Fruit fly (Drosophila melanogaster) whole organism, pupa: Measurements from ENCODE around the gene CG43127.

Experiments
- CG10348 ChIP-seq: fragments of 200-800 bp; sonication (Bioruptor generic); IDR thresholded peaks from 2 replicates; pipeline ENCODE4 v1.3.6; 2022; ENCODE audit warnings: missing biosample characterization, missing genetic modification characterization
- CG12605 ChIP-seq: fragments of 200-800 bp; sonication (Bioruptor generic); IDR thresholded peaks from 2 replicates; pipeline ENCODE4 v1.3.6; 2022; ENCODE audit warnings: missing biosample characterization, missing genetic modification characterization
- CG13204 ChIP-seq: fragments of 200-800 bp; sonication (Bioruptor generic); optimal IDR thresholded peaks from 2 replicates; lab custom pipeline; 2018; ENCODE audit warnings: missing biosample characterization, mild to moderate bottlenecking, missing genetic modification characterization, moderate library complexity
- CG14655 ChIP-seq: fragments of 200-800 bp; sonication (Bioruptor generic); optimal IDR thresholded peaks from 3 replicates; lab custom pipeline; 2017; ENCODE audit warnings: mild to moderate bottlenecking, missing biosample characterization, missing genetic modification reagents, missing genetic modification characterization
- CG15710 ChIP-seq: fragments of 200-800 bp; sonication (Bioruptor generic); optimal IDR thresholded peaks from 2 replicates; lab custom pipeline; 2018; ENCODE audit warnings: missing biosample characterization, mild to moderate bottlenecking, missing genetic modification characterization, moderate library complexity
- CG17806 ChIP-seq: fragments of 200-800 bp; sonication (Bioruptor generic); optimal IDR thresholded peaks from 2 replicates; lab custom pipeline; 2018; ENCODE audit warnings: missing biosample characterization, mild to moderate bottlenecking, missing genetic modification characterization, moderate library complexity
- CG32121 ChIP-seq: fragments of 200-800 bp; sonication (Bioruptor generic); IDR thresholded peaks from 2 replicates; pipeline ENCODE4 v1.3.6; 2022; ENCODE audit warnings: missing biosample characterization, missing genetic modification characterization
- CG34367 ChIP-seq: fragments of 200-800 bp; sonication (Bioruptor generic); optimal IDR thresholded peaks from 2 replicates; lab custom pipeline; 2018; ENCODE audit warnings: missing biosample characterization, mild to moderate bottlenecking, missing genetic modification characterization
- CG4496 ChIP-seq: fragments of 200-800 bp; sonication (Bioruptor generic); IDR thresholded peaks from 3 replicates; pipeline ENCODE4 v1.3.6; 2022; ENCODE audit warnings: missing biosample characterization, missing genetic modification characterization
- CG8159 ChIP-seq: fragments of 200-800 bp; sonication (Bioruptor generic); optimal IDR thresholded peaks from 3 replicates; lab custom pipeline; 2018; ENCODE audit warnings: missing biosample characterization, mild to moderate bottlenecking, missing genetic modification characterization, moderate library complexity
- CG8301 ChIP-seq: fragments of 200-800 bp; sonication (Bioruptor generic); optimal IDR thresholded peaks from 2 replicates; lab custom pipeline; 2018; ENCODE audit warnings: missing biosample characterization, mild to moderate bottlenecking, missing genetic modification characterization
- CG9948 ChIP-seq: fragments of 200-800 bp; sonication (Bioruptor generic); optimal IDR thresholded peaks from 2 replicates; lab custom pipeline; 2018; ENCODE audit warnings: missing biosample characterization, mild to moderate bottlenecking, missing genetic modification characterization, moderate library complexity
- D1 ChIP-seq: fragments of 200-800 bp; sonication (Bioruptor generic); optimal IDR thresholded peaks from 2 replicates; lab custom pipeline; 2018; ENCODE audit warnings: missing biosample characterization, mild to moderate bottlenecking, missing genetic modification characterization, moderate library complexity
- EcR ChIP-seq: fragments of 200-800 bp; sonication (Bioruptor generic); optimal IDR thresholded peaks from 3 replicates; lab custom pipeline; 2019; ENCODE audit warnings: missing biosample characterization, missing genetic modification characterization, mild to moderate bottlenecking, moderate library complexity, missing genetic modification reagents
- Ets98B ChIP-seq: fragments of 200-800 bp; sonication (Bioruptor generic); IDR thresholded peaks from 2 replicates; pipeline ENCODE4 v1.3.6; 2022; ENCODE audit warnings: missing biosample characterization, missing genetic modification characterization
- Pif1A ChIP-seq: fragments of 200-800 bp; sonication (Bioruptor generic); optimal IDR thresholded peaks from 3 replicates; lab custom pipeline; 2016; ENCODE audit warnings: missing biosample characterization, missing genetic modification characterization
- Pif1B ChIP-seq: fragments of 200-800 bp; sonication (Bioruptor generic); optimal IDR thresholded peaks from 3 replicates; lab custom pipeline; 2016; ENCODE audit warnings: missing biosample characterization, missing genetic modification characterization
- Snoo ChIP-seq: fragments of 200-800 bp; sonication (Bioruptor generic); optimal IDR thresholded peaks from 3 replicates; lab custom pipeline; 2017; ENCODE audit warnings: missing biosample characterization, mild to moderate bottlenecking, missing genetic modification characterization, inconsistent platforms
- fd96Ca ChIP-seq: fragments of 200-800 bp; sonication (Bioruptor generic); IDR thresholded peaks from 3 replicates; pipeline ENCODE4 v1.3.6; 2022; ENCODE audit warnings: missing biosample characterization, missing genetic modification characterization
- gl ChIP-seq: fragments of 200-800 bp; sonication (Bioruptor generic); optimal IDR thresholded peaks from 2 replicates; lab custom pipeline; 2018; ENCODE audit warnings: missing biosample characterization, mild to moderate bottlenecking, missing genetic modification characterization
- rn ChIP-seq: fragments of 200-800 bp; sonication (Bioruptor generic); IDR thresholded peaks from 2 replicates; pipeline ENCODE4 v1.3.6; 2022; ENCODE audit warnings: missing biosample characterization, missing genetic modification characterization

CG43127 gene

dm6 chr3L:10665433-10666150 is 40.2 kb upstream of the CG43127 start:
- TF ChIP-seq fd96Ca (GFP tag; lab: Robert Waterston, UW) (peak; percentile 79), CG14655 (GFP tag; lab: Kevin White, UChicago) (peak; percentile 99), CG8159 (tag; lab: Kevin White, UChicago) (peak; percentile 99), CG15710 (tag; lab: Kevin White, UChicago) (peak; percentile 99), gl (tag; lab: Kevin White, UChicago) (peak; percentile 97), rn (GFP tag; lab: Robert Waterston, UW) (peak; percentile 93), Pif1A (GFP tag; lab: Kevin White, UChicago) (peak; percentile 97), Snoo (peak; percentile 98), Pif1B (GFP tag; lab: Kevin White, UChicago) (peak; percentile 97), CG10348 (peak; percentile 83; the same call in 1 of the 2 replicates), CG9948 (tag; lab: Kevin White, UChicago) (peak; percentile 99), Ets98B (GFP tag; lab: Robert Waterston, UW) (peak; percentile 91), CG32121 (GFP tag; lab: Robert Waterston, UW) (peak; percentile 94), D1 (tag; lab: Kevin White, UChicago) (peak; percentile 98), CG13204 (GFP tag; lab: Kevin White, UChicago) (peak; percentile 96), EcR (peak; percentile 68), CG34367 (peak; percentile 98), CG8301 (tag; lab: Kevin White, UChicago) (peak; percentile 99), CG12605 (GFP tag; lab: Robert Waterston, UW) (peak; percentile 94), CG17806 (peak; percentile 99), CG4496 (GFP tag; lab: Robert Waterston, UW) (peak; percentile 94)

DNA sequence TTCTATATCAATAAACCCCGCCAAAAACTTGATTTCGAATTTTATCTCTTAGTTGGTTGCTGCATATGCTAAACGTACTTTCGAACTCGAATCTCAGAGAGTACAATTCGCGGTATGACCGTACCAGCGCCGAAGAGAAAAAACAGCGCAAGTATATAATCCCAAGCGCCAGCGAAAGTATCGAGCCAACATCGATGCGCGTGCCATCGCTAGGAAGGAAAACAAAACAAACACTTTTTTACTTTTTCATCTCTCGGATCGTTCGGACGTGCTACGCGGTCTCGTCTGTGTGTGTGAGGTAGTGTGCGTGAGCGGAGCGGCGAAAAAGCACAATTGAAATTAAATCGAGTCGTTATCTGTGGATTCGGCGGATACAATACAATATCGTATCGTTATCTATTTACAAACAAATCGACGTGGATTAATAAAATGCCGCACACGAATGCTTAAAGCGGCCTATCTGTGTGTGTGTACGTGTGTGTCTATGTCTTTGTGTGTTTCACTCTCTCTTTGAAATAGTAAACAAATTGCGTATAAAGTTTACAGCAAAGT is 39.2 kb upstream of the CG43127 start, which contains the start of gene simj:
Gene simj (plus strand): TSS at position 229 of the 552 bp plus-strand sequence.
- TF ChIP-seq gl (tag; lab: Kevin White, UChicago) (peak; percentile 41), Snoo (peak; percentile 52), Pif1B (GFP tag; lab: Kevin White, UChicago) (peak; percentile 34), rn (GFP tag; lab: Robert Waterston, UW) (0 out of 2 replicates have a peak, but pooled peaks have one; percentile 35), Ets98B (GFP tag; lab: Robert Waterston, UW) (peak; percentile 69), CG8301 (tag; lab: Kevin White, UChicago) (peak; percentile 34), CG10348 (no peak), CG13204 (GFP tag; lab: Kevin White, UChicago) (peak; percentile 69), CG12605 (GFP tag; lab: Robert Waterston, UW) (peak; percentile 62; the same call in 1 of the 2 replicates), CG4496 (GFP tag; lab: Robert Waterston, UW) (peak; percentile 72), CG34367 (peak; percentile 35), D1 (tag; lab: Kevin White, UChicago) (no peak), EcR (peak; percentile 22), CG9948 (tag; lab: Kevin White, UChicago) (peak; percentile 6), CG8159 (tag; lab: Kevin White, UChicago) (peak; percentile 40), fd96Ca (GFP tag; lab: Robert Waterston, UW) (peak; percentile 76), CG32121 (GFP tag; lab: Robert Waterston, UW) (peak; percentile 71), CG14655 (GFP tag; lab: Kevin White, UChicago) (peak; percentile 16), CG15710 (tag; lab: Kevin White, UChicago) (peak; percentile 52), CG17806 (no peak), Pif1A (GFP tag; lab: Kevin White, UChicago) (peak; percentile 49)

- TF ChIP-seq CG32121 (GFP tag; lab: Robert Waterston, UW): no peak
- peak; percentile 22 for TF ChIP-seq EcR
- TF ChIP-seq rn (GFP tag; lab: Robert Waterston, UW): no peak
- no peak for TF ChIP-seq CG34367
- no peak for TF ChIP-seq CG15710 (tag; lab: Kevin White, UChicago)
These were observed 37.9 kb upstream of the CG43127 start, which contains the start of gene Adi1 for dm6 chr3L:10663190-10663763. Adi1 (plus strand) TSS chr3L:10663376.

dm6 chr3L:10660744-10661589 is 35.6 kb upstream of the CG43127 start, which contains the start of the genes CG32066 and CG8003:
CG32066 (minus strand) TSS chr3L:10661013.
CG8003 (plus strand) TSS chr3L:10661475.
- peak; percentile 42 for TF ChIP-seq Pif1A (GFP tag; lab: Kevin White, UChicago)
- no peak for TF ChIP-seq CG34367
- peak; percentile 62 for TF ChIP-seq D1 (tag; lab: Kevin White, UChicago)
- TF ChIP-seq Pif1B (GFP tag; lab: Kevin White, UChicago): peak; percentile 19
- TF ChIP-seq fd96Ca (GFP tag; lab: Robert Waterston, UW): peak; percentile 13; the same call in 1 of the 3 replicates
- peak; percentile 45 for TF ChIP-seq EcR
- TF ChIP-seq CG32121 (GFP tag; lab: Robert Waterston, UW): peak; percentile 49; the same call in 1 of the 2 replicates
- TF ChIP-seq CG12605 (GFP tag; lab: Robert Waterston, UW): no peak
- peak; percentile 23; the same call in 1 of the 2 replicates for TF ChIP-seq Ets98B (GFP tag; lab: Robert Waterston, UW)
- TF ChIP-seq CG8301 (tag; lab: Kevin White, UChicago): peak; percentile 9
- TF ChIP-seq CG9948 (tag; lab: Kevin White, UChicago): no peak
- TF ChIP-seq gl (tag; lab: Kevin White, UChicago): no peak
- TF ChIP-seq CG4496 (GFP tag; lab: Robert Waterston, UW): peak; percentile 31; the same call in 2 of the 3 replicates
- peak; percentile 36 for TF ChIP-seq CG15710 (tag; lab: Kevin White, UChicago)
